Worm (Caenorhabditis elegans) whole organism, L1 larva: ENCODE data around the gene C04A2.15.

Experiments
- C34B4.2 ChIP-seq: sonication (generic microtip); optimal IDR thresholded peaks from 2 replicates; lab custom pipeline; 2017; ENCODE audit warnings: mild to moderate bottlenecking, missing genetic modification characterization, missing compliant biosample characterization
- Y116A8C.19 ChIP-seq: sonication (generic microtip); optimal IDR thresholded peaks from 2 replicates; lab custom pipeline; 2016; ENCODE audit warnings: missing compliant biosample characterization, missing genetic modification characterization, borderline replicate concordance
- aha-1 ChIP-seq: fragments of 150-350 bp; optimal IDR thresholded peaks from 2 replicates; lab custom pipeline; 2014; ENCODE audit warnings: missing biosample characterization, missing genetic modification characterization
- alr-1 ChIP-seq: fragments of 200-800 bp; sonication (Bioruptor generic); optimal IDR thresholded peaks from 2 replicates; lab custom pipeline; 2018; ENCODE audit warnings: borderline replicate concordance, mild to moderate bottlenecking, missing genetic modification characterization, missing compliant biosample characterization
- ama-1 ChIP-seq: fragments of 150-350 bp; optimal IDR thresholded peaks from 2 replicates; lab custom pipeline; 2014
- blmp-1 ChIP-seq: fragments of 150-350 bp; optimal IDR thresholded peaks from 2 replicates; lab custom pipeline; 2014; ENCODE audit warnings: missing biosample characterization, missing genetic modification characterization
- ceh-63 ChIP-seq: fragments of 200-800 bp; sonication (Bioruptor generic); optimal IDR thresholded peaks from 2 replicates; lab custom pipeline; 2018; ENCODE audit warnings: mild to moderate bottlenecking, missing genetic modification characterization, missing compliant biosample characterization
- ceh-8 ChIP-seq: fragments of 200-800 bp; sonication (Bioruptor generic); optimal IDR thresholded peaks from 2 replicates; lab custom pipeline; 2018; ENCODE audit warnings: mild to moderate bottlenecking, missing genetic modification characterization, moderate library complexity, missing compliant biosample characterization
- dpl-1 ChIP-seq, 3 experiments: fragments of 150-350 bp in 2 of 3; sonication (generic microtip) in 1 of 3; optimal IDR thresholded peaks; 2 replicates each; lab custom pipeline; 2014 to 2017; ENCODE audit warnings: missing biosample characterization in 3 of 3, missing genetic modification characterization in 3 of 3, missing genetic modification reagents in 3 of 3
- dsc-1 ChIP-seq: sonication (generic microtip); optimal IDR thresholded peaks from 2 replicates; lab custom pipeline; 2016; ENCODE audit warnings: mild to moderate bottlenecking, missing genetic modification characterization, missing compliant biosample characterization
- efl-1 ChIP-seq, 4 experiments: fragments of 150-350 bp; optimal IDR thresholded peaks in 3 of 4; peaks in 1 of 4; 1 replicate in 1 of 4; 2 replicates in 3 of 4; lab custom pipeline; 2014; ENCODE audit warnings: missing biosample characterization in 2 of 4, missing genetic modification characterization in 2 of 4, missing genetic modification reagents in 2 of 4
- efl-3 ChIP-seq: fragments of 200-800 bp; sonication (Bioruptor generic); optimal IDR thresholded peaks from 2 replicates; lab custom pipeline; 2018; ENCODE audit warnings: mild to moderate bottlenecking, missing genetic modification characterization, missing compliant biosample characterization
- egl-13 ChIP-seq: sonication (generic microtip); optimal IDR thresholded peaks from 2 replicates; lab custom pipeline; 2016; ENCODE audit warnings: missing genotype, missing genetic modification reagents, missing genetic modification characterization, missing compliant biosample characterization
- egl-27 ChIP-seq, 2 experiments: fragments of 150-350 bp in 1 of 2; sonication (generic microtip); optimal IDR thresholded peaks; 3 replicates each; lab custom pipeline; 2017 to 2018; ENCODE audit warnings: missing biosample characterization in 2 of 2, missing genetic modification characterization in 2 of 2, missing genetic modification reagents in 2 of 2
- elt-2 ChIP-seq: sonication (generic microtip); optimal IDR thresholded peaks from 2 replicates; lab custom pipeline; 2016; ENCODE audit warnings: missing genetic modification characterization, mild to moderate bottlenecking, inconsistent platforms, missing compliant biosample characterization, missing genetic modification reagents
- ets-5 ChIP-seq: fragments of 200-800 bp; sonication (Bioruptor generic); IDR thresholded peaks from 2 replicates; pipeline ENCODE4 v1.3.6; 2022; ENCODE audit warnings: missing genetic modification characterization, missing compliant biosample characterization
- fkh-8 ChIP-seq: sonication (generic microtip); optimal IDR thresholded peaks from 2 replicates; lab custom pipeline; 2016; ENCODE audit warnings: mild to moderate bottlenecking, missing genetic modification characterization, missing compliant biosample characterization
- fos-1 ChIP-seq: fragments of 150-350 bp; optimal IDR thresholded peaks from 2 replicates; lab custom pipeline; 2014; ENCODE audit warnings: missing biosample characterization, missing genetic modification characterization
- hlh-17 ChIP-seq: fragments of 200-800 bp; sonication (Bioruptor generic); optimal IDR thresholded peaks from 2 replicates; lab custom pipeline; 2018; ENCODE audit warnings: missing genetic modification characterization, mild to moderate bottlenecking, missing compliant biosample characterization, moderate library complexity, borderline replicate concordance
- hlh-4 ChIP-seq: sonication (generic microtip); optimal IDR thresholded peaks from 2 replicates; lab custom pipeline; 2016; ENCODE audit warnings: mild to moderate bottlenecking, missing genetic modification characterization, missing compliant biosample characterization
- hpl-2 ChIP-seq: fragments of 150-350 bp; optimal IDR thresholded peaks from 2 replicates; lab custom pipeline; 2014; ENCODE audit warnings: missing biosample characterization, missing genetic modification reagents, missing genetic modification characterization
- irx-1 ChIP-seq: sonication (generic microtip); optimal IDR thresholded peaks from 2 replicates; lab custom pipeline; 2016; ENCODE audit warnings: missing genetic modification characterization, missing compliant biosample characterization
- lin-13 ChIP-seq: fragments of 150-350 bp; optimal IDR thresholded peaks from 2 replicates; lab custom pipeline; 2014; ENCODE audit warnings: missing biosample characterization, missing genetic modification reagents, missing genetic modification characterization
- lin-15B ChIP-seq: fragments of 150-350 bp; sonication (generic microtip); optimal IDR thresholded peaks from 3 replicates; lab custom pipeline; 2014; ENCODE audit warnings: missing biosample characterization, missing genetic modification characterization
- lir-3 ChIP-seq: sonication (generic microtip); optimal IDR thresholded peaks from 2 replicates; lab custom pipeline; 2016; ENCODE audit warnings: mild to moderate bottlenecking, missing genetic modification characterization, moderate library complexity, missing compliant biosample characterization; ENCODE audit not compliant: poor library complexity
- lsy-2 ChIP-seq, 2 experiments: fragments of 150-350 bp; optimal IDR thresholded peaks; 2 replicates each; lab custom pipeline; 2014; ENCODE audit warnings: missing biosample characterization in 2 of 2, missing genetic modification characterization in 2 of 2
- mab-9 ChIP-seq: fragments of 200-800 bp; sonication (Bioruptor generic); IDR thresholded peaks from 2 replicates; pipeline ENCODE4 v1.3.6; 2022; ENCODE audit warnings: missing genetic modification reagents, missing genetic modification characterization, missing compliant biosample characterization
- mef-2 ChIP-seq: fragments of 150-350 bp; optimal IDR thresholded peaks from 2 replicates; lab custom pipeline; 2014; ENCODE audit warnings: missing biosample characterization, missing genetic modification characterization
- mep-1 ChIP-seq: fragments of 150-350 bp; optimal IDR thresholded peaks from 2 replicates; lab custom pipeline; 2014; ENCODE audit warnings: missing biosample characterization, missing genetic modification characterization
- nhr-11 ChIP-seq: fragments of 150-350 bp; optimal IDR thresholded peaks from 2 replicates; lab custom pipeline; 2014; ENCODE audit warnings: missing biosample characterization, missing genetic modification characterization
- nhr-19 ChIP-seq: fragments of 200-800 bp; sonication (Bioruptor generic); conservative IDR thresholded peaks from 2 replicates; pipeline ENCODE4 v1.3.6; 2022; ENCODE audit warnings: missing genetic modification characterization, missing compliant biosample characterization
- nhr-47 ChIP-seq: sonication (generic microtip); optimal IDR thresholded peaks from 2 replicates; lab custom pipeline; 2016; ENCODE audit warnings: mild to moderate bottlenecking, missing genetic modification characterization, moderate library complexity, missing compliant biosample characterization
- nhr-76 ChIP-seq: sonication (generic microtip); optimal IDR thresholded peaks from 2 replicates; lab custom pipeline; 2017; ENCODE audit warnings: missing biosample characterization, missing genetic modification characterization
- nhr-85 ChIP-seq: sonication (generic microtip); peaks from one replicate; lab custom pipeline; 2016; ENCODE audit warnings: missing genetic modification characterization, inconsistent platforms, missing compliant biosample characterization
- nhr-90 ChIP-seq: sonication (generic microtip); optimal IDR thresholded peaks from 2 replicates; lab custom pipeline; 2016; ENCODE audit warnings: mild to moderate bottlenecking, missing genetic modification characterization, missing compliant biosample characterization; ENCODE audit not compliant: poor library complexity
- pag-3 ChIP-seq: sonication (generic microtip); optimal IDR thresholded peaks from 2 replicates; lab custom pipeline; 2017; ENCODE audit warnings: missing genetic modification characterization, mild to moderate bottlenecking, missing compliant biosample characterization, antibody characterized with exemption, borderline replicate concordance; ENCODE audit not compliant: insufficient read depth
- pqm-1 ChIP-seq: sonication (generic microtip); optimal IDR thresholded peaks from 3 replicates; lab custom pipeline; 2017; ENCODE audit warnings: missing biosample characterization, missing genetic modification characterization
- rnt-1 ChIP-seq: sonication (generic microtip); optimal IDR thresholded peaks from 2 replicates; lab custom pipeline; 2016; ENCODE audit warnings: mild to moderate bottlenecking, missing genetic modification characterization, moderate library complexity, missing compliant biosample characterization
- snpc-4 ChIP-seq: fragments of 150-350 bp; optimal IDR thresholded peaks from 2 replicates; lab custom pipeline; 2014; ENCODE audit warnings: missing biosample characterization, missing genetic modification characterization
- snu-23 ChIP-seq: sonication (generic microtip); optimal IDR thresholded peaks from 2 replicates; lab custom pipeline; 2016; ENCODE audit warnings: missing genetic modification characterization, missing compliant biosample characterization
- sptf-1 ChIP-seq: fragments of 150-350 bp; optimal IDR thresholded peaks from 2 replicates; lab custom pipeline; 2014; ENCODE audit warnings: missing biosample characterization, missing genetic modification characterization
- swsn-7 ChIP-seq: sonication (generic microtip); optimal IDR thresholded peaks from 2 replicates; lab custom pipeline; 2016; ENCODE audit warnings: missing genetic modification characterization, missing compliant biosample characterization
- tbx-2 ChIP-seq: sonication (generic microtip); optimal IDR thresholded peaks from 2 replicates; lab custom pipeline; 2016; ENCODE audit warnings: missing genetic modification characterization, missing compliant biosample characterization
- tlp-1 ChIP-seq: fragments of 150-350 bp; optimal IDR thresholded peaks from 2 replicates; lab custom pipeline; 2014; ENCODE audit warnings: missing biosample characterization, missing genetic modification characterization
- unc-62 ChIP-seq: fragments of 150-350 bp; optimal IDR thresholded peaks from 2 replicates; lab custom pipeline; 2014; ENCODE audit warnings: missing biosample characterization, missing genetic modification reagents, missing genetic modification characterization
- unc-86 ChIP-seq: sonication (generic microtip); optimal IDR thresholded peaks from 2 replicates; lab custom pipeline; 2016; ENCODE audit warnings: missing genetic modification characterization, missing compliant biosample characterization
- vab-15 ChIP-seq: sonication (generic microtip); optimal IDR thresholded peaks from 2 replicates; lab custom pipeline; 2017; ENCODE audit warnings: missing genotype, mild to moderate bottlenecking, missing genetic modification characterization, missing compliant biosample characterization
- zip-4 ChIP-seq: fragments of 200-800 bp; sonication (Bioruptor generic); optimal IDR thresholded peaks from 2 replicates; lab custom pipeline; 2018; ENCODE audit warnings: mild to moderate bottlenecking, missing genetic modification characterization, moderate library complexity, missing compliant biosample characterization

C04A2.15 gene

DNA sequence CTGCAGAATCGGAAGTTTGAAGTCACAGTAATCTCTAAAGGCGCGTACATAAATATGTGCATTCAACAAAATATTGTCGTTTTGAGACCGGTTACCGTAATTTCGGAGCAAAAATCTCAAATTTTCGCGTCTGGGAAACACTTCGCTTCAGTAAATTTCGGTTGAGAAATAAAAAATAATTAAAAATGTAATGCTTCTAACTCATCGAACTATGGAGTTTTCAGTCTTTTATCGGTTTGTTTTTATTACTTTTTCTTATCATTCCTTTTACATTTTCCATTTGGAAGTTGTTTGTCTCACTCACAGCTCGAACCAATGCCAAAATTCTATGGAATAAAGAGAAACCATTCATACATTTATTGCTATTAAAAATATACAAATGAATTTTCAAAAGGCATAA lies 36.2 kb downstream of the C04A2.15 start (continued):
- no peak for TF ChIP-seq unc-86 (tag; lab: Kevin White, UChicago)
- TF ChIP-seq Y116A8C.19 (tag; lab: Kevin White, UChicago), result no peak
- TF ChIP-seq rnt-1 (tag; lab: Kevin White, UChicago), result peak; percentile 43
- TF ChIP-seq lin-13, result peak; percentile 18
- peak; percentile 21 to 55 for TF ChIP-seq lsy-2 (tag; optimal IDR thresholded peaks at IDR 0.05; lab: Kevin White, UChicago)
- TF ChIP-seq lin-15B (tag; lab: Kevin White, UChicago), result no peak
- TF ChIP-seq pag-3 (tag; lab: Kevin White, UChicago), result no peak
- no peak for TF ChIP-seq ets-5 (GFP tag; lab: Robert Waterston, UW)
- TF ChIP-seq unc-62 (GFP tag; lab: Kevin White, UChicago), result no peak
- peak; percentile 89 for TF ChIP-seq snu-23 (GFP tag; lab: Kevin White, UChicago)

DNA sequence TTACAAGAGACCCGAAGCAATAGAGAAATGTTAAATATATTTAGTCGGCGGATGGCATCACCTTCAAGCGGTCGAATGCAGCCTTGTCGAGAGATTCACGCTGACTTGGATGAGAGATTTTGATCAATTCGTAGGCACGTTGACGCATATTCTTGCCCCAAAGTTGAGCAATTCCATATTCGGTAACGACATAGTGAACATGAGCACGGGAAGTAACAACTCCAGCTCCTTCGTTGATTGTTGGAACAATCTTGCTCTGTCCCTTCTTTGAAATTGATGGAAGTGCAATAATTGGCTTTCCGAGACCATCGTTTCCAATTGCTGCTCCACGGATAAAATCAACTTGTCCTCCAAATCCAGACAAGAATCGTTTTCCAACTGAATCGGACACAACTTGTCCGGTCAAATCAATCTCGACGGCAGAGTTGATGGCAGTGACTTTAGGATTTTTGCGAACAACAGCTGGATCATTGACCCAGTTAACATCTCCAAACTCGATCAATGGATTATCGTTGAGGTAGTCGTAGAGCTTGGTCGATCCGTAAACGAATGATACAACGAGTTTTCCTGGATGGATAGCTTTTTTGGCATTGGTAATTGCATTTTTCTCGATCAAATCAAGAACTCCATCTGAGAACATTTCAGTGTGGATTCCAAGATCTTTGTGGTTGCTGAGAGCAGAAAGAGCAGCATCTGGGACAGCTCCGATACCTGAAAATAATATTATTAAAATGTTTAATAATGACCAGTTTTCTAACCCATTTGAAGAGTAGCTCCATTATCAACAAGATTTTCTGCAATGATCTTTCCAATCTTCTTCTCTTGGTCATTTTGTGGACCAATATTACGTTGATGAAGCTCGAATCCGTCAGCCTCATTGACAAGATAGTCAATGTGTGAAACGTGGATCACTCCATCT lies 36.9 kb downstream of the C04A2.15 start:
- TF ChIP-seq unc-86 (tag; lab: Kevin White, UChicago) (no peak), nhr-76 (tag; lab: Kevin White, UChicago) (no peak), ceh-8 (GFP tag; lab: Kevin White, UChicago) (no peak), efl-3 (GFP tag; lab: Kevin White, UChicago) (no peak), ceh-63 (GFP tag; lab: Kevin White, UChicago) (no peak), mep-1 (tag; lab: Kevin White, UChicago) (no peak), nhr-11 (tag; lab: Kevin White, UChicago) (no peak), hpl-2 (peak; percentile 57), nhr-47 (tag; lab: Kevin White, UChicago) (no peak), pag-3 (tag; lab: Kevin White, UChicago) (no peak), zip-4 (GFP tag; lab: Kevin White, UChicago) (no peak), C34B4.2 (tag; lab: Kevin White, UChicago) (no peak), elt-2 (tag; lab: Kevin White, UChicago) (no peak), vab-15 (tag; lab: Kevin White, UChicago) (no peak), nhr-19 (no peak), hlh-4 (tag; lab: Kevin White, UChicago) (no peak), swsn-7 (tag; lab: Kevin White, UChicago) (no peak), fos-1 (tag; lab: Kevin White, UChicago) (no peak), lin-13 (peak; percentile 17), alr-1 (no peak), dpl-1 (GFP tag; optimal IDR thresholded peaks at IDR 0.05; lab: Kevin White, UChicago) (no peak), ama-1 (no peak), tlp-1 (no peak), hlh-17 (no peak), blmp-1 (tag; lab: Kevin White, UChicago) (no peak), pqm-1 (tag; lab: Kevin White, UChicago) (no peak), mef-2 (tag; lab: Kevin White, UChicago) (no peak), nhr-90 (tag; lab: Kevin White, UChicago) (no peak), egl-27 (tag; optimal IDR thresholded peaks at IDR 0.05; lab: Kevin White, UChicago) (no peak), snpc-4 (tag; lab: Kevin White, UChicago) (no peak), tbx-2 (peak; percentile 23), fkh-8 (tag; lab: Kevin White, UChicago) (no peak), sptf-1 (tag; lab: Kevin White, UChicago) (no peak), lir-3 (tag; lab: Kevin White, UChicago) (peak; percentile 9), nhr-85 (peak; percentile 72), mab-9 (GFP tag; lab: Robert Waterston, UW) (no peak), efl-1 (optimal IDR thresholded peaks at IDR 0.05; lab: Kevin White, UChicago) (no peak), efl-1 (GFP tag; optimal IDR thresholded peaks at IDR 0.05 in 1 of 2; lab: Kevin White, UChicago) (peak in 1 of 2 experiments; percentile 90), egl-13 (tag; lab: Kevin White, UChicago) (no peak), dsc-1 (no peak), aha-1 (no peak), irx-1 (no peak)
